Fruit fly (Drosophila melanogaster): Measurements from ENCODE around the gene CG14421.

CG14421 gene

dm6 chrX:2941108-2941507 lies at the start of gene CG14421:
TSS of gene CG14421 (plus strand) at chrX:2941408.
- no peak for TF ChIP-seq CrebA (GFP tag; optimal IDR thresholded peaks at IDR 0.05; ENCODE audit: borderline replicate concordance)
- TF ChIP-seq usp (GFP tag; optimal IDR thresholded peaks at IDR 0.05) = no peak
- TF ChIP-seq Mio (GFP tag; optimal IDR thresholded peaks at IDR 0.05) = no peak
- TF ChIP-seq sv (GFP tag; optimal IDR thresholded peaks at IDR 0.05) = no peak
- TF ChIP-seq rgr (GFP tag; optimal IDR thresholded peaks at IDR 0.05) = no peak
- TF ChIP-seq lola (GFP tag; optimal IDR thresholded peaks at IDR 0.05) = no peak
- no peak for TF ChIP-seq h (GFP tag; optimal IDR thresholded peaks at IDR 0.05)
- no peak for TF ChIP-seq pan (optimal IDR thresholded peaks at IDR 0.05)

- TF ChIP-seq lola (GFP tag; optimal IDR thresholded peaks at IDR 0.05) (no peak), dmrt93B (GFP tag; optimal IDR thresholded peaks at IDR 0.05) (peak; percentile 39), tai (GFP tag; optimal IDR thresholded peaks at IDR 0.05) (no peak), fru (GFP tag; optimal IDR thresholded peaks at IDR 0.05) (no peak), GATAd (GFP tag; optimal IDR thresholded peaks at IDR 0.05) (no peak), Jra (GFP tag; optimal IDR thresholded peaks at IDR 0.05) (no peak), Hr83 (GFP tag; optimal IDR thresholded peaks at IDR 0.05; ENCODE audit: poor library complexity, severe bottlenecking) (no peak), br (GFP tag; optimal IDR thresholded peaks at IDR 0.05) (peak; percentile 28), Rel (GFP tag; optimal IDR thresholded peaks at IDR 0.05) (no peak), Rel (tag; optimal IDR thresholded peaks at IDR 0.05) (no peak), N (GFP tag; optimal IDR thresholded peaks at IDR 0.05) (no peak), usp (GFP tag; optimal IDR thresholded peaks at IDR 0.05) (no peak), CG32264 (GFP tag; optimal IDR thresholded peaks at IDR 0.05) (no peak), jim (GFP tag; optimal IDR thresholded peaks at IDR 0.05) (no peak), psq (GFP tag; optimal IDR thresholded peaks at IDR 0.05) (no peak), pan (optimal IDR thresholded peaks at IDR 0.05) (no peak), rgr (GFP tag; optimal IDR thresholded peaks at IDR 0.05) (peak; percentile 14), Myc (optimal IDR thresholded peaks at IDR 0.05) (no peak), Mio (GFP tag; optimal IDR thresholded peaks at IDR 0.05) (no peak), brk (GFP tag; optimal IDR thresholded peaks at IDR 0.05) (no peak), CG9705 (GFP tag; optimal IDR thresholded peaks at IDR 0.05) (no peak), Sp1 (GFP tag; optimal IDR thresholded peaks at IDR 0.05) (peak; percentile 3), Hr78 (GFP tag; optimal IDR thresholded peaks at IDR 0.05) (no peak), ey (GFP tag; optimal IDR thresholded peaks at IDR 0.05) (peak; percentile 37), sv (GFP tag; optimal IDR thresholded peaks at IDR 0.05) (no peak), woc (GFP tag; optimal IDR thresholded peaks at IDR 0.05) (no peak), HLH106 (tag; optimal IDR thresholded peaks at IDR 0.05) (peak; percentile 53), h (GFP tag; optimal IDR thresholded peaks at IDR 0.05) (peak; percentile 45), Hnf4 (GFP tag; optimal IDR thresholded peaks at IDR 0.05) (no peak), CrebA (GFP tag; optimal IDR thresholded peaks at IDR 0.05; ENCODE audit: borderline replicate concordance) (no peak), dsf (GFP tag; optimal IDR thresholded peaks at IDR 0.05; ENCODE audit: borderline replicate concordance) (no peak), OdsH (GFP tag; optimal IDR thresholded peaks at IDR 0.05) (peak; percentile 0), Dfd (GFP tag; optimal IDR thresholded peaks at IDR 0.05) (peak; percentile 92), Vsx2 (GFP tag; optimal IDR thresholded peaks at IDR 0.05; ENCODE audit: partially characterized antibody) (no peak)
Measured at dm6 chrX:2907105-2907694, 34.0 kb upstream of the CG14421 start.

dm6 chrX:2912581-2912980 lies 28.6 kb upstream of the CG14421 start:
- peak; percentile 50 for TF ChIP-seq Dfd (GFP tag; optimal IDR thresholded peaks at IDR 0.05)
- no peak for TF ChIP-seq Sp1 (GFP tag; optimal IDR thresholded peaks at IDR 0.05)

- TF ChIP-seq sage (GFP tag; optimal IDR thresholded peaks at IDR 0.05) (no peak), CG32264 (GFP tag; optimal IDR thresholded peaks at IDR 0.05) (no peak), fru (GFP tag; optimal IDR thresholded peaks at IDR 0.05) (no peak), dsf (GFP tag; optimal IDR thresholded peaks at IDR 0.05; ENCODE audit: borderline replicate concordance) (no peak), Hr78 (GFP tag; optimal IDR thresholded peaks at IDR 0.05) (no peak), GATAd (GFP tag; optimal IDR thresholded peaks at IDR 0.05) (no peak), dl (GFP tag; optimal IDR thresholded peaks at IDR 0.05; ENCODE audit: insufficient read depth in 1 of 2, partially characterized antibody in 2 of 2) (no peak), Hr83 (GFP tag; optimal IDR thresholded peaks at IDR 0.05; ENCODE audit: poor library complexity, severe bottlenecking) (no peak), Jra (GFP tag; optimal IDR thresholded peaks at IDR 0.05) (no peak), ey (GFP tag; optimal IDR thresholded peaks at IDR 0.05) (no peak), h (GFP tag; optimal IDR thresholded peaks at IDR 0.05) (no peak), tai (GFP tag; optimal IDR thresholded peaks at IDR 0.05) (no peak), N (GFP tag; optimal IDR thresholded peaks at IDR 0.05) (no peak), Abd-B (GFP tag; optimal IDR thresholded peaks at IDR 0.05) (no peak)
Measured at dm6 chrX:2914091-2914490, 27.1 kb upstream of the CG14421 start.
